Worm (Caenorhabditis elegans) whole organism, L1 larva: ENCODE data around the gene twk-7.

ENCODE experiments used
- Y116A8C.19 ChIP-seq: sonication (generic microtip); optimal IDR thresholded peaks from 2 replicates; lab custom pipeline; 2016; ENCODE audit warnings: missing compliant biosample characterization, missing genetic modification characterization, borderline replicate concordance
- aha-1 ChIP-seq: fragments of 150-350 bp; optimal IDR thresholded peaks from 2 replicates; lab custom pipeline; 2014; ENCODE audit warnings: missing biosample characterization, missing genetic modification characterization
- aly-2 ChIP-seq: fragments of 150-350 bp; optimal IDR thresholded peaks from 2 replicates; lab custom pipeline; 2014; ENCODE audit warnings: missing biosample characterization, missing genetic modification characterization
- blmp-1 ChIP-seq: fragments of 150-350 bp; optimal IDR thresholded peaks from 2 replicates; lab custom pipeline; 2014; ENCODE audit warnings: missing biosample characterization, missing genetic modification characterization
- ceh-63 ChIP-seq: fragments of 200-800 bp; sonication (Bioruptor generic); optimal IDR thresholded peaks from 2 replicates; lab custom pipeline; 2018; ENCODE audit warnings: mild to moderate bottlenecking, missing genetic modification characterization, missing compliant biosample characterization
- ceh-8 ChIP-seq: fragments of 200-800 bp; sonication (Bioruptor generic); optimal IDR thresholded peaks from 2 replicates; lab custom pipeline; 2018; ENCODE audit warnings: mild to moderate bottlenecking, missing genetic modification characterization, moderate library complexity, missing compliant biosample characterization
- dpl-1 ChIP-seq, 3 experiments: fragments of 150-350 bp in 2 of 3; sonication (generic microtip) in 1 of 3; optimal IDR thresholded peaks; 2 replicates each; lab custom pipeline; 2014 to 2017; ENCODE audit warnings: missing biosample characterization in 3 of 3, missing genetic modification characterization in 3 of 3, missing genetic modification reagents in 3 of 3
- efl-1 ChIP-seq, 4 experiments: fragments of 150-350 bp; optimal IDR thresholded peaks in 3 of 4; peaks in 1 of 4; 1 replicate in 1 of 4; 2 replicates in 3 of 4; lab custom pipeline; 2014; ENCODE audit warnings: missing biosample characterization in 2 of 4, missing genetic modification characterization in 2 of 4, missing genetic modification reagents in 2 of 4
- egl-13 ChIP-seq: sonication (generic microtip); optimal IDR thresholded peaks from 2 replicates; lab custom pipeline; 2016; ENCODE audit warnings: missing genotype, missing genetic modification reagents, missing genetic modification characterization, missing compliant biosample characterization
- elt-3 ChIP-seq, 6 experiments: fragments of 150-350 bp in 1 of 6; sonication (generic microtip); optimal IDR thresholded peaks; 2 replicates each; lab custom pipeline; 2017 to 2018; ENCODE audit warnings: missing biosample characterization in 6 of 6, missing genetic modification characterization in 6 of 6, inconsistent platforms in 1 of 6
- fkh-8 ChIP-seq: sonication (generic microtip); optimal IDR thresholded peaks from 2 replicates; lab custom pipeline; 2016; ENCODE audit warnings: mild to moderate bottlenecking, missing genetic modification characterization, missing compliant biosample characterization
- fos-1 ChIP-seq: fragments of 150-350 bp; optimal IDR thresholded peaks from 2 replicates; lab custom pipeline; 2014; ENCODE audit warnings: missing biosample characterization, missing genetic modification characterization
- grh-1 ChIP-seq: fragments of 200-800 bp; sonication (Bioruptor generic); IDR thresholded peaks from 2 replicates; pipeline ENCODE4 v1.3.6; 2022; ENCODE audit warnings: missing genetic modification reagents, missing genetic modification characterization, missing compliant biosample characterization
- hlh-17 ChIP-seq: fragments of 200-800 bp; sonication (Bioruptor generic); optimal IDR thresholded peaks from 2 replicates; lab custom pipeline; 2018; ENCODE audit warnings: missing genetic modification characterization, mild to moderate bottlenecking, missing compliant biosample characterization, moderate library complexity, borderline replicate concordance
- hlh-4 ChIP-seq: sonication (generic microtip); optimal IDR thresholded peaks from 2 replicates; lab custom pipeline; 2016; ENCODE audit warnings: mild to moderate bottlenecking, missing genetic modification characterization, missing compliant biosample characterization
- lin-13 ChIP-seq: fragments of 150-350 bp; optimal IDR thresholded peaks from 2 replicates; lab custom pipeline; 2014; ENCODE audit warnings: missing biosample characterization, missing genetic modification reagents, missing genetic modification characterization
- lir-3 ChIP-seq: sonication (generic microtip); optimal IDR thresholded peaks from 2 replicates; lab custom pipeline; 2016; ENCODE audit warnings: mild to moderate bottlenecking, missing genetic modification characterization, moderate library complexity, missing compliant biosample characterization; ENCODE audit not compliant: poor library complexity
- lsy-2 ChIP-seq, 2 experiments: fragments of 150-350 bp; optimal IDR thresholded peaks; 2 replicates each; lab custom pipeline; 2014; ENCODE audit warnings: missing biosample characterization in 2 of 2, missing genetic modification characterization in 2 of 2
- mdl-1 ChIP-seq, 2 experiments: fragments of 150-350 bp; optimal IDR thresholded peaks; 2 replicates each; lab custom pipeline; 2014 to 2017; ENCODE audit warnings: missing biosample characterization in 2 of 2, missing genetic modification characterization in 2 of 2, inconsistent platforms in 1 of 2
- nhr-12 ChIP-seq: sonication (generic microtip); optimal IDR thresholded peaks from 2 replicates; lab custom pipeline; 2017; ENCODE audit warnings: missing biosample characterization, missing genetic modification characterization
- nhr-19 ChIP-seq: fragments of 200-800 bp; sonication (Bioruptor generic); conservative IDR thresholded peaks from 2 replicates; pipeline ENCODE4 v1.3.6; 2022; ENCODE audit warnings: missing genetic modification characterization, missing compliant biosample characterization
- nhr-20 ChIP-seq: sonication (generic microtip); optimal IDR thresholded peaks from 2 replicates; lab custom pipeline; 2016; ENCODE audit warnings: mild to moderate bottlenecking, missing genetic modification characterization, missing compliant biosample characterization
- nhr-28 ChIP-seq: fragments of 150-350 bp; optimal IDR thresholded peaks from 2 replicates; lab custom pipeline; 2014; ENCODE audit warnings: missing biosample characterization, missing genetic modification characterization
- nhr-71 ChIP-seq: sonication (generic microtip); optimal IDR thresholded peaks from 2 replicates; lab custom pipeline; 2016; ENCODE audit warnings: mild to moderate bottlenecking, missing genetic modification characterization, moderate library complexity, missing compliant biosample characterization
- nhr-76 ChIP-seq: sonication (generic microtip); optimal IDR thresholded peaks from 2 replicates; lab custom pipeline; 2017; ENCODE audit warnings: missing biosample characterization, missing genetic modification characterization
- nhr-84 ChIP-seq: sonication (generic microtip); optimal IDR thresholded peaks from 2 replicates; lab custom pipeline; 2017; ENCODE audit warnings: missing biosample characterization, missing genetic modification characterization
- nhr-90 ChIP-seq: sonication (generic microtip); optimal IDR thresholded peaks from 2 replicates; lab custom pipeline; 2016; ENCODE audit warnings: mild to moderate bottlenecking, missing genetic modification characterization, missing compliant biosample characterization; ENCODE audit not compliant: poor library complexity
- pag-3 ChIP-seq: sonication (generic microtip); optimal IDR thresholded peaks from 2 replicates; lab custom pipeline; 2017; ENCODE audit warnings: missing genetic modification characterization, mild to moderate bottlenecking, missing compliant biosample characterization, antibody characterized with exemption, borderline replicate concordance; ENCODE audit not compliant: insufficient read depth
- rnt-1 ChIP-seq: sonication (generic microtip); optimal IDR thresholded peaks from 2 replicates; lab custom pipeline; 2016; ENCODE audit warnings: mild to moderate bottlenecking, missing genetic modification characterization, moderate library complexity, missing compliant biosample characterization
- skn-1 ChIP-seq: fragments of 150-350 bp; optimal IDR thresholded peaks from 2 replicates; lab custom pipeline; 2014; ENCODE audit warnings: missing biosample characterization, missing genetic modification characterization
- swsn-7 ChIP-seq: sonication (generic microtip); optimal IDR thresholded peaks from 2 replicates; lab custom pipeline; 2016; ENCODE audit warnings: missing genetic modification characterization, missing compliant biosample characterization
- unc-62 ChIP-seq: fragments of 150-350 bp; optimal IDR thresholded peaks from 2 replicates; lab custom pipeline; 2014; ENCODE audit warnings: missing biosample characterization, missing genetic modification reagents, missing genetic modification characterization
- unc-98 ChIP-seq: fragments of 200-800 bp; sonication (Bioruptor generic); IDR thresholded peaks from 2 replicates; pipeline ENCODE4 v1.3.6; 2022; ENCODE audit warnings: missing genetic modification characterization, missing compliant biosample characterization
- zag-1 ChIP-seq: fragments of 150-350 bp; optimal IDR thresholded peaks from 2 replicates; lab custom pipeline; 2014; ENCODE audit warnings: missing biosample characterization, missing genetic modification characterization
- ztf-11 ChIP-seq, 2 experiments: sonication (generic microtip); optimal IDR thresholded peaks; 2 replicates each; lab custom pipeline; 2016 to 2017; ENCODE audit warnings: missing genetic modification characterization in 2 of 2, missing biosample characterization in 1 of 2, missing compliant biosample characterization in 1 of 2

The twk-7 gene

DNA sequence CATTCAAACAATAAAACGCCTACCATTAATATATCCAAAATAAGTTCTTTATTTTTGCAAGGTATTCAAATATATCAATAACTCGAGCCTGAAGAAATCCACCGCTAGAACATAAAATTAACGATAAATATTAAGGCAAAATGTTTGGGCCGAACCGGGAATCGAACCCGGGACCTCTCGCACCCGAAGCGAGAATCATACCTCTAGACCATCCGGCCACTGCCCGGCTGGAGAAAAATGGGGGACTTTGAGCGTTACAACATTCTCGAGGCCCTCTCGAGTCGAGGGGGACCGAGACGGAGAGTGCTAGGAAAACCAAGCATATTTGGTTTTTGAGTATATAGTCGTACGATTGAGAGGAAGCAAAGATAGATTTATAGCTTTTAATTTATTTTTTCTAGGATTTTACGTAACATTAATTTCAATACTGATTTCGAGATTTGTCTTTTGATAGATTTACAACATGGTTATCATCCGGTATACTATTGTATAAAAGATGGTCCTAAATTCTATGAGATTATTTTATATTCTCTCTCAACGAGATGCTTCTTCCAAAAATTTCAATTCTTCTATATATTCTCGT, 6.8 kb upstream of the twk-7 start, which contains the start of gene flp-23 (continued):
- TF ChIP-seq lir-3 = peak; percentile 17
- no peak for TF ChIP-seq fos-1
- TF ChIP-seq nhr-90 (tag; lab: Kevin White, UChicago) = peak; percentile 22
- peak; percentile 47 for TF ChIP-seq rnt-1 (tag; lab: Kevin White, UChicago)
- no peak for TF ChIP-seq ztf-11 (tag; optimal IDR thresholded peaks at IDR 0.05; lab: Kevin White, UChicago)
- no peak for TF ChIP-seq hlh-4
- TF ChIP-seq nhr-20 (tag; lab: Kevin White, UChicago) = peak; percentile 9
- no peak for TF ChIP-seq hlh-17 (GFP tag; lab: Kevin White, UChicago)
- TF ChIP-seq zag-1 (tag; lab: Kevin White, UChicago) = no peak
- no peak for TF ChIP-seq unc-98
- no peak for TF ChIP-seq elt-3 (tag; optimal IDR thresholded peaks at IDR 0.05; lab: Kevin White, UChicago)
- no peak for TF ChIP-seq nhr-28
- no peak for TF ChIP-seq pag-3
- TF ChIP-seq aha-1 (tag; lab: Kevin White, UChicago) = no peak
- TF ChIP-seq aly-2 (tag; lab: Kevin White, UChicago) = no peak
- peak; percentile 36 for TF ChIP-seq skn-1 (tag; lab: Kevin White, UChicago)
- TF ChIP-seq mdl-1 (tag; optimal IDR thresholded peaks at IDR 0.05; lab: Kevin White, UChicago) = peak in 1 of 2 experiments; percentile 23
- TF ChIP-seq fkh-8 (tag; lab: Kevin White, UChicago) = no peak
- TF ChIP-seq nhr-76 = no peak
- TF ChIP-seq lin-13 (GFP tag; lab: Kevin White, UChicago) = peak; percentile 1
- TF ChIP-seq egl-13 (tag; lab: Kevin White, UChicago) = no peak
- TF ChIP-seq nhr-19 (GFP tag; lab: Robert Waterston, UW) = no peak
- TF ChIP-seq ceh-8 (GFP tag; lab: Kevin White, UChicago) = no peak
- no peak for TF ChIP-seq unc-62 (GFP tag; lab: Kevin White, UChicago)
- TF ChIP-seq grh-1 = no peak
- TF ChIP-seq nhr-12 (tag; lab: Kevin White, UChicago) = no peak
- peak; percentile 29 to 50 for TF ChIP-seq lsy-2 (tag; optimal IDR thresholded peaks at IDR 0.05; lab: Kevin White, UChicago)
- TF ChIP-seq swsn-7 (tag; lab: Kevin White, UChicago) = peak; percentile 48
- no peak for TF ChIP-seq Y116A8C.19 (tag; lab: Kevin White, UChicago)
- no peak for TF ChIP-seq ceh-63 (GFP tag; lab: Kevin White, UChicago)
- no peak for TF ChIP-seq blmp-1
- TF ChIP-seq, all 84 proteins: peak for 21

DNA sequence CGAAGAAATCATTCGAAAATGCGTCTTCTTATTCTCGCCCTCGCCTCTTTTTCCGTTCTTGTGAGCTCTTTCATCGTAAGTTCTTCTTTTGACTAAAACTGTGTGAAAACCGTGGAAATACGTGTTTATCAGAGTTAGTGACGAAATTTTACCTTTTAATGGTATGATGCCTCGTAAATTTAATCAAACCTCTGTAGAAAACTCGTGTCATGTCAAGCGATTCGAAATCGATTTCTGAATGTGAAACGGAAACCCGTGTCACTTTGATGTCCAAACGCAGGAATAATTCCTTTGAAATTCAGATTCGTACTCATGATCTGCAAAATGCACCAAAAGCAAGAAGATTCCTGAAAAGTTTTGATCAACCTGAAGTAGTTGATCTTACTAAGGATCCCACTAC, 5.0 kb upstream of the twk-7 start, which contains the start of gene F22B7.3:
TSS of gene F22B7.3 (plus strand) at position 301 of the 400 bp plus-strand sequence.
- TF ChIP-seq nhr-76 (no peak), ceh-8 (GFP tag; lab: Kevin White, UChicago) (no peak), nhr-71 (tag; lab: Kevin White, UChicago) (no peak), unc-98 (no peak), rnt-1 (tag; lab: Kevin White, UChicago) (no peak), dpl-1 (GFP tag; optimal IDR thresholded peaks at IDR 0.05; lab: Kevin White, UChicago) (no peak), grh-1 (no peak)

DNA sequence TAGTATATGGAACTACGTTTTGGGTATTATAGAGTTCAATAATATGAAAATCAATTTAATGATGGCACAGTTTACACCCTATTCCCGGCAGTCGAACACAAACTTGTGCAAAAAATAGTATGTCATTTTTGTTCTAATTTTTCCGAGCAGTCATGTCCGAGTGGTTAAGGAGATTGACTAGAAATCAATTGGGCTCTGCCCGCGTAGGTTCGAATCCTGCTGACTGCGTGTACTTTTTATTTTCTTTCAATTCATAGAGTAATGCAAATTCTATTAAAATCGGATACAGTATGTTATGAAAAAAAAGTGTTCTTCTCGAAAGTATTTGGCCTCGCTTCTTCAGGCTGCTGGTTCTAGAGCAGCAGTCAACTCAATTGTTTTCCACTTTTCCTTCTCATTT, 2.5 kb upstream of the twk-7 start:
- no peak for TF ChIP-seq nhr-84
- no peak for TF ChIP-seq nhr-20 (tag; lab: Kevin White, UChicago)
- no peak for TF ChIP-seq efl-1 (optimal IDR thresholded peaks at IDR 0.05; lab: Kevin White, UChicago)
- TF ChIP-seq efl-1 (GFP tag; optimal IDR thresholded peaks at IDR 0.05 in 1 of 2; lab: Kevin White, UChicago) = peak in 1 of 2 experiments; percentile 46
